Worm (Caenorhabditis elegans): Measurements from ENCODE around the gene T06E6.1.

- TF ChIP-seq fax-1 (tag; optimal IDR thresholded peaks at IDR 0.05) (no peak), ztf-16 (tag; optimal IDR thresholded peaks at IDR 0.05) (no peak), nfya-1 (tag; optimal IDR thresholded peaks at IDR 0.05) (no peak), dve-1 (tag; optimal IDR thresholded peaks at IDR 0.05) (no peak), fkh-10 (GFP tag; optimal IDR thresholded peaks at IDR 0.05) (no peak), hlh-30 (tag; optimal IDR thresholded peaks at IDR 0.05; ENCODE audit: insufficient read depth) (no peak), ceh-6 (GFP tag; optimal IDR thresholded peaks at IDR 0.05) (no peak), ahr-1 (tag; optimal IDR thresholded peaks at IDR 0.05) (no peak), ets-4 (tag; optimal IDR thresholded peaks at IDR 0.05) (no peak), pat-9 (tag; optimal IDR thresholded peaks at IDR 0.05) (no peak), F13H6.1 (tag; optimal IDR thresholded peaks at IDR 0.05) (no peak), mec-3 (tag; optimal IDR thresholded peaks at IDR 0.05; ENCODE audit: borderline replicate concordance) (no peak), pax-1 (tag; optimal IDR thresholded peaks at IDR 0.05) (no peak)
These were observed 11.0 kb downstream of the T06E6.1 start, which contains the start of gene str-88 for ce11 chrV:15383739-15384138.

Data from whole organism, late embryonic.